In the genomic region with DNA sequence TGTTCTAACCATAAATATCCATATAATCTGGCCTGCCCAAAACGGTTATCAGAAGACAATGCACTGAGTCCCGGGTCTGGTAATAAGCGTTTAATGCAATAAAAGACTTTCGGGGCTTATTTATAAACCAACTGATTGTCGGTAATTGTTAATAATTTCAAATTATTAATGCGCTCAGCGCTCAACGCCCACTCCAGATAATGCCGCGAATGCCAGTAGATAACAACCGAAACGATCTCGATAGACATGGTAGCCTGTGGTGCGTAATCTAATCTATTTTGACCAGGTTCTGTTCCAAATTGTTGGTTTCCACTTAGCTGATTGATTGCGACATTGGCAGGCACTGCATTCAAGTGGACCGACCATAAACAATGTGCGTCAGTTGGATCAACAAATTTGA, we compare ENCODE assay signal across 1 fruit fly cellular context.
TF ChIP-seq lines count a peak whose summit lies in the region.

No protein-coding gene starts in this region.

TF ChIP-seq in whole organism, embryonic, 481 proteins besides CTCF, POLR2A, EP300 and RAD21 (continued from another document):
- no peak for TF ChIP-seq tin (GFP tag; optimal IDR thresholded peaks at IDR 0.05; lab: Kevin White, UChicago)
- TF ChIP-seq CG12236 (GFP tag; optimal IDR thresholded peaks at IDR 0.05; lab: Kevin White, UChicago), result no peak
- TF ChIP-seq PHDP (tag; optimal IDR thresholded peaks at IDR 0.05; lab: Kevin White, UChicago), result no peak
- TF ChIP-seq vnd (GFP tag; IDR thresholded peaks at IDR 0.05; lab: Robert Waterston, UW; ENCODE audit: partially characterized antibody), result peak; percentile 55; the same call in 1 of the 3 replicates
- no peak for TF ChIP-seq p53 (GFP tag; optimal IDR thresholded peaks at IDR 0.05; lab: Kevin White, UChicago)
- no peak for TF ChIP-seq Nf-YB (GFP tag; optimal IDR thresholded peaks at IDR 0.05; lab: Kevin White, UChicago)
- no peak for TF ChIP-seq Pdp1 (GFP tag; optimal IDR thresholded peaks at IDR 0.05; lab: Kevin White, UChicago)
- no peak for TF ChIP-seq pnt (GFP tag; optimal IDR thresholded peaks at IDR 0.05; lab: Kevin White, UChicago)
- TF ChIP-seq Mrtf (GFP tag; IDR thresholded peaks at IDR 0.05; lab: Robert Waterston, UW), result no peak
- TF ChIP-seq CG2889 (GFP tag; IDR thresholded peaks at IDR 0.05; lab: Robert Waterston, UW), result no peak
- no peak for TF ChIP-seq CG12659 (GFP tag; optimal IDR thresholded peaks at IDR 0.05; lab: Kevin White, UChicago)
- no peak for TF ChIP-seq CG2875 (GFP tag; optimal IDR thresholded peaks at IDR 0.05; lab: Kevin White, UChicago)
- no peak for TF ChIP-seq CG4404 (GFP tag; IDR thresholded peaks at IDR 0.05; lab: Robert Waterston, UW)
- no peak for TF ChIP-seq luna (GFP tag; optimal IDR thresholded peaks at IDR 0.05; lab: Kevin White, UChicago)
- peak; percentile 54 for TF ChIP-seq CG10543 (GFP tag; optimal IDR thresholded peaks at IDR 0.05; lab: Kevin White, UChicago)
- TF ChIP-seq zf30C (GFP tag; optimal IDR thresholded peaks at IDR 0.05; lab: Kevin White, UChicago), result no peak
- no peak for TF ChIP-seq CG8290 (GFP tag; optimal IDR thresholded peaks at IDR 0.05; lab: Kevin White, UChicago)
- no peak for TF ChIP-seq CG8290 (tag; optimal IDR thresholded peaks at IDR 0.05; lab: Kevin White, UChicago)
- no peak for TF ChIP-seq sob (GFP tag; IDR thresholded peaks at IDR 0.05; lab: Robert Waterston, UW)
- no peak for TF ChIP-seq zfh1 (GFP tag; IDR thresholded peaks at IDR 0.05; lab: Robert Waterston, UW)
- TF ChIP-seq corto (GFP tag; optimal IDR thresholded peaks at IDR 0.05; lab: Kevin White, UChicago), result no peak
- TF ChIP-seq CG9437 (GFP tag; optimal IDR thresholded peaks at IDR 0.05; lab: Kevin White, UChicago), result no peak
- TF ChIP-seq nau (GFP tag; optimal IDR thresholded peaks at IDR 0.05; lab: Kevin White, UChicago), result no peak
- no peak for TF ChIP-seq pzg (GFP tag; optimal IDR thresholded peaks at IDR 0.05; lab: Kevin White, UChicago)
- TF ChIP-seq exex (tag; optimal IDR thresholded peaks at IDR 0.05; lab: Kevin White, UChicago), result peak; percentile 99
- TF ChIP-seq jigr1 (GFP tag; IDR thresholded peaks at IDR 0.05; lab: Robert Waterston, UW), result no peak
- TF ChIP-seq CG17612 (GFP tag; IDR thresholded peaks at IDR 0.05; lab: Robert Waterston, UW), result no peak
- TF ChIP-seq CG18764 (GFP tag; optimal IDR thresholded peaks at IDR 0.05; lab: Kevin White, UChicago), result no peak
- no peak for TF ChIP-seq mam (GFP tag; optimal IDR thresholded peaks at IDR 0.05; lab: Kevin White, UChicago)
- TF ChIP-seq Fer1 (GFP tag; optimal IDR thresholded peaks at IDR 0.05; lab: Kevin White, UChicago), result peak; percentile 11
- no peak for TF ChIP-seq CG8924 (tag; optimal IDR thresholded peaks at IDR 0.05; lab: Kevin White, UChicago)
- no peak for TF ChIP-seq Doc3 (GFP tag; IDR thresholded peaks at IDR 0.05; lab: Robert Waterston, UW; ENCODE audit: partially characterized antibody)
- peak; percentile 10 for TF ChIP-seq sens (GFP tag; lab: Kevin White, UChicago)
- TF ChIP-seq CG14441 (GFP tag; IDR thresholded peaks at IDR 0.05; lab: Robert Waterston, UW), result peak; percentile 23; the same call in 1 of the 2 replicates
- TF ChIP-seq chinmo (GFP tag; IDR thresholded peaks at IDR 0.05; lab: Robert Waterston, UW; ENCODE audit: partially characterized antibody), result 0 out of 4 replicates have a peak, but pooled peaks have one; percentile 54
- no peak for TF ChIP-seq CG16815 (GFP tag; optimal IDR thresholded peaks at IDR 0.05; lab: Kevin White, UChicago)
- no peak for TF ChIP-seq Dek (tag; optimal IDR thresholded peaks at IDR 0.05; lab: Kevin White, UChicago)
- TF ChIP-seq CG4617 (GFP tag; optimal IDR thresholded peaks at IDR 0.05; lab: Kevin White, UChicago; ENCODE audit: borderline replicate concordance), result no peak
- peak; percentile 82 for TF ChIP-seq sug (tag; optimal IDR thresholded peaks at IDR 0.05; lab: Kevin White, UChicago)
- TF ChIP-seq CG31441 (GFP tag; IDR thresholded peaks at IDR 0.05; lab: Robert Waterston, UW), result no peak
- TF ChIP-seq NK7.1 (GFP tag; optimal IDR thresholded peaks at IDR 0.05; lab: Kevin White, UChicago), result no peak
- no peak for TF ChIP-seq CG11723 (GFP tag; optimal IDR thresholded peaks at IDR 0.05; lab: Kevin White, UChicago)
- no peak for TF ChIP-seq jumu (GFP tag; optimal IDR thresholded peaks at IDR 0.05; lab: Kevin White, UChicago)
- no peak for TF ChIP-seq CrebB (tag; optimal IDR thresholded peaks at IDR 0.05; lab: Kevin White, UChicago)
- TF ChIP-seq lab (GFP tag; optimal IDR thresholded peaks at IDR 0.05; lab: Kevin White, UChicago), result peak; percentile 59
- TF ChIP-seq Ets65A (GFP tag; lab: Kevin White, UChicago), result peak; percentile 81
- no peak for TF ChIP-seq CG6689 (GFP tag; IDR thresholded peaks at IDR 0.05; lab: Robert Waterston, UW)
- peak; percentile 59 for TF ChIP-seq sd (tag; optimal IDR thresholded peaks at IDR 0.05; lab: Kevin White, UChicago)
- no peak for TF ChIP-seq Six4 (GFP tag; optimal IDR thresholded peaks at IDR 0.05; lab: Kevin White, UChicago)
- no peak for TF ChIP-seq peb (GFP tag; IDR thresholded peaks at IDR 0.05; lab: Robert Waterston, UW)
- TF ChIP-seq CG12104 (GFP tag; optimal IDR thresholded peaks at IDR 0.05; lab: Kevin White, UChicago), result no peak
- TF ChIP-seq sim (GFP tag; IDR thresholded peaks at IDR 0.05; lab: Robert Waterston, UW), result no peak
- no peak for TF ChIP-seq ato (GFP tag; IDR thresholded peaks at IDR 0.05; lab: Robert Waterston, UW; ENCODE audit: partially characterized antibody)
- no peak for TF ChIP-seq inv (GFP tag; IDR thresholded peaks at IDR 0.05; lab: Robert Waterston, UW; ENCODE audit: partially characterized antibody)
- TF ChIP-seq sna (GFP tag; IDR thresholded peaks at IDR 0.05; lab: Robert Waterston, UW; ENCODE audit: partially characterized antibody), result no peak
- TF ChIP-seq Doc2 (GFP tag; IDR thresholded peaks at IDR 0.05; lab: Robert Waterston, UW), result no peak
- peak; percentile 12 for TF ChIP-seq run (tag; optimal IDR thresholded peaks at IDR 0.05; lab: Kevin White, UChicago)
- peak; percentile 57 for TF ChIP-seq salm (tag; optimal IDR thresholded peaks at IDR 0.05; lab: Kevin White, UChicago)
- no peak for TF ChIP-seq CG10267 (tag; optimal IDR thresholded peaks at IDR 0.05; lab: Kevin White, UChicago)
- no peak for TF ChIP-seq fd3F (GFP tag; optimal IDR thresholded peaks at IDR 0.05; lab: Kevin White, UChicago)
- TF ChIP-seq cas (GFP tag; IDR thresholded peaks at IDR 0.05; lab: Robert Waterston, UW), result no peak
- TF ChIP-seq ssp (GFP tag; IDR thresholded peaks at IDR 0.05; lab: Robert Waterston, UW), result no peak
- TF ChIP-seq CG18619 (GFP tag; optimal IDR thresholded peaks at IDR 0.05; lab: Kevin White, UChicago), result no peak
- TF ChIP-seq CG18599 (GFP tag; optimal IDR thresholded peaks at IDR 0.05; lab: Kevin White, UChicago), result peak; percentile 10
- no peak for TF ChIP-seq CG11247 (GFP tag; IDR thresholded peaks at IDR 0.05; lab: Robert Waterston, UW)
- TF ChIP-seq ham (GFP tag; IDR thresholded peaks at IDR 0.05; lab: Robert Waterston, UW), result no peak
- TF ChIP-seq Hey (tag; optimal IDR thresholded peaks at IDR 0.05; lab: Kevin White, UChicago), result peak; percentile 92
- TF ChIP-seq CG12942 (GFP tag; optimal IDR thresholded peaks at IDR 0.05; lab: Kevin White, UChicago), result no peak
- TF ChIP-seq GATAe (GFP tag; conservative IDR thresholded peaks at IDR 0.05; lab: Robert Waterston, UW), result peak; percentile 82
TF ChIP-seq in whole organism, embryonic: peak in this region for 20.
